Worm (Caenorhabditis elegans) whole organism, L1 larva: ENCODE measurements around the gene hlh-10.

Experiments
- C34B4.2 ChIP-seq: sonication (generic microtip); optimal IDR thresholded peaks from 2 replicates; lab custom pipeline; 2017; ENCODE audit warnings: mild to moderate bottlenecking, missing genetic modification characterization, missing compliant biosample characterization
- alr-1 ChIP-seq: fragments of 200-800 bp; sonication (Bioruptor generic); optimal IDR thresholded peaks from 2 replicates; lab custom pipeline; 2018; ENCODE audit warnings: borderline replicate concordance, mild to moderate bottlenecking, missing genetic modification characterization, missing compliant biosample characterization
- ama-1 ChIP-seq: fragments of 150-350 bp; optimal IDR thresholded peaks from 2 replicates; lab custom pipeline; 2014
- blmp-1 ChIP-seq: fragments of 150-350 bp; optimal IDR thresholded peaks from 2 replicates; lab custom pipeline; 2014; ENCODE audit warnings: missing biosample characterization, missing genetic modification characterization
- hlh-4 ChIP-seq: sonication (generic microtip); optimal IDR thresholded peaks from 2 replicates; lab custom pipeline; 2016; ENCODE audit warnings: mild to moderate bottlenecking, missing genetic modification characterization, missing compliant biosample characterization
- nhr-237 ChIP-seq: fragments of 150-350 bp; optimal IDR thresholded peaks from 2 replicates; lab custom pipeline; 2014; ENCODE audit warnings: missing biosample characterization, missing genetic modification characterization
- nhr-77 ChIP-seq: fragments of 150-350 bp; optimal IDR thresholded peaks from 2 replicates; lab custom pipeline; 2014; ENCODE audit warnings: missing biosample characterization, missing genetic modification characterization
- nhr-84 ChIP-seq: sonication (generic microtip); optimal IDR thresholded peaks from 2 replicates; lab custom pipeline; 2017; ENCODE audit warnings: missing biosample characterization, missing genetic modification characterization

DNA sequence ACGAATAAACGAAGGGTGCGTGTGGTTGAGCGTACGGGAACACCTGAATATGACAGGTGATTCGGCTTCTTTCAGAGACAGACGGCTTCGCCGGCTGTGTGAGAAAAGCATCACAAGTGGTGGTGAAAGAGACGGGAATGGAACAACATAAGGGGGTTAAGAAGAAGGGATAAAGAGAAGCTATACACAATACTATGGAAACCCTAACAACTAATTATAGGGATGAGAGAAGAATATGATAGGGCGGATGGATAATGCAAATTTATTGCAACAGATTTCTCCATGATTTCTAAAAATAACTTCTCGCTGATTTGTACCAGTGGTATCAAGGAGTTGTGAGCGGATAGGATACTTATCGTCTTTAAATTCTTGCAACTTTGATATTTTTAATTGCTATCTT lies at the start of gene hlh-10:
- TF ChIP-seq nhr-84 (no peak), nhr-77 (tag; lab: Kevin White, UChicago) (no peak), hlh-4 (tag; lab: Kevin White, UChicago) (no peak), ama-1 (lab: Kevin White, UChicago) (no peak), C34B4.2 (tag; lab: Kevin White, UChicago) (no peak), blmp-1 (no peak), alr-1 (no peak), nhr-237 (tag; lab: Kevin White, UChicago) (no peak)
